Worm (Caenorhabditis elegans) whole organism, L4 larva: ENCODE results near the gene ceh-43.

Source experiments
- D1046.2 ChIP-seq: fragments of 200-800 bp; sonication (Bioruptor generic); IDR thresholded peaks from 2 replicates; pipeline ENCODE4 v1.3.6; 2022; ENCODE audit warnings: missing genetic modification characterization, missing compliant biosample characterization
- F26F4.8 ChIP-seq: fragments of 200-800 bp; sonication (Bioruptor generic); conservative IDR thresholded peaks from 2 replicates; pipeline ENCODE4 v1.3.6; 2022; ENCODE audit warnings: missing genetic modification characterization, missing compliant biosample characterization
- F44E2.7 ChIP-seq: fragments of 200-800 bp; sonication (Bioruptor generic); IDR thresholded peaks from 2 replicates; pipeline ENCODE4 v2.1.2; 2022; ENCODE audit warnings: missing genetic modification characterization, missing compliant biosample characterization
- F49E8.2 ChIP-seq: sonication (generic microtip); optimal IDR thresholded peaks from 2 replicates; lab custom pipeline; 2016; ENCODE audit warnings: missing compliant biosample characterization, mild to moderate bottlenecking, missing genetic modification characterization, borderline replicate concordance
- T20F7.1 ChIP-seq: fragments of 200-800 bp; sonication (Bioruptor generic); optimal IDR thresholded peaks from 2 replicates; lab custom pipeline; 2018; ENCODE audit warnings: mild to moderate bottlenecking, missing genetic modification characterization, missing compliant biosample characterization
- aly-2 ChIP-seq: sonication (generic microtip); optimal IDR thresholded peaks from 2 replicates; lab custom pipeline; 2018; ENCODE audit warnings: missing biosample characterization, missing genetic modification characterization
- arid-1 ChIP-seq: fragments of 200-800 bp; sonication (Bioruptor generic); conservative IDR thresholded peaks from 2 replicates; pipeline ENCODE4 v1.3.6; 2022; ENCODE audit warnings: missing genetic modification reagents, missing genetic modification characterization, missing compliant biosample characterization
- ceh-28 ChIP-seq: fragments of 150-350 bp; optimal IDR thresholded peaks from 2 replicates; lab custom pipeline; 2014; ENCODE audit warnings: missing biosample characterization, missing genetic modification reagents, missing genetic modification characterization
- ceh-32 ChIP-seq: sonication (generic microtip); optimal IDR thresholded peaks from 2 replicates; lab custom pipeline; 2016; ENCODE audit warnings: mild to moderate bottlenecking, missing genetic modification characterization, missing compliant biosample characterization; ENCODE audit not compliant: poor library complexity
- ceh-44 ChIP-seq: fragments of 200-800 bp; sonication (Bioruptor generic); IDR thresholded peaks from 2 replicates; pipeline ENCODE4 v1.3.6; 2022; ENCODE audit warnings: missing genetic modification reagents, missing genetic modification characterization, missing compliant biosample characterization
- ces-1 ChIP-seq: fragments of 150-350 bp; sonication (generic microtip); optimal IDR thresholded peaks from 4 replicates; lab custom pipeline; 2014; ENCODE audit warnings: missing biosample characterization, missing genetic modification reagents, missing genetic modification characterization
- daf-12 ChIP-seq: fragments of 150-350 bp; optimal IDR thresholded peaks from 2 replicates; lab custom pipeline; 2014; ENCODE audit warnings: missing biosample characterization, missing genetic modification reagents, missing genetic modification characterization
- daf-16 ChIP-seq, 3 experiments: sonication (generic microtip); optimal IDR thresholded peaks; 2 replicates each; lab custom pipeline; 2016 to 2017; ENCODE audit warnings: missing genetic modification characterization in 3 of 3, missing genetic modification reagents in 3 of 3, mild to moderate bottlenecking in 2 of 3, missing compliant biosample characterization in 2 of 3, missing biosample characterization in 1 of 3, moderate library complexity in 1 of 3
- daf-8 ChIP-seq: fragments of 200-800 bp; sonication (Bioruptor generic); IDR thresholded peaks from 2 replicates; pipeline ENCODE4 v1.3.6; 2022; ENCODE audit warnings: missing genetic modification characterization, missing compliant biosample characterization
- dmd-8 ChIP-seq: fragments of 200-800 bp; sonication (Bioruptor generic); IDR thresholded peaks from 2 replicates; pipeline ENCODE4 v1.3.6; 2022; ENCODE audit warnings: missing genetic modification characterization, missing compliant biosample characterization
- dve-1 ChIP-seq: sonication (generic microtip); optimal IDR thresholded peaks from 2 replicates; lab custom pipeline; 2017; ENCODE audit warnings: antibody characterized with exemption, mild to moderate bottlenecking, missing genetic modification characterization, missing compliant biosample characterization; ENCODE audit not compliant: insufficient read depth
- fkh-10 ChIP-seq: fragments of 150-350 bp; optimal IDR thresholded peaks from 2 replicates; lab custom pipeline; 2014; ENCODE audit warnings: missing biosample characterization, missing genetic modification reagents, missing genetic modification characterization
- fos-1 ChIP-seq: fragments of 150-350 bp; optimal IDR thresholded peaks from 2 replicates; lab custom pipeline; 2014; ENCODE audit warnings: missing biosample characterization, missing genetic modification characterization
- gei-8 ChIP-seq: fragments of 200-800 bp; sonication (Bioruptor generic); optimal IDR thresholded peaks from 2 replicates; lab custom pipeline; 2018; ENCODE audit warnings: mild to moderate bottlenecking, missing genetic modification characterization, missing compliant biosample characterization
- hlh-30 ChIP-seq: sonication (generic microtip); optimal IDR thresholded peaks from 2 replicates; lab custom pipeline; 2017; ENCODE audit warnings: antibody characterized with exemption, mild to moderate bottlenecking, missing genetic modification characterization, missing compliant biosample characterization; ENCODE audit not compliant: insufficient read depth
- jun-1 ChIP-seq: fragments of 150-350 bp; optimal IDR thresholded peaks from 2 replicates; lab custom pipeline; 2014; ENCODE audit warnings: missing biosample characterization, missing genetic modification reagents, missing genetic modification characterization
- lin-29 ChIP-seq: fragments of 200-800 bp; sonication (Bioruptor generic); IDR thresholded peaks from 2 replicates; pipeline ENCODE4 v1.3.6; 2022; ENCODE audit warnings: missing genetic modification reagents, missing genetic modification characterization, missing compliant biosample characterization
- lin-38 ChIP-seq: fragments of 200-800 bp; sonication (Bioruptor generic); IDR thresholded peaks from 2 replicates; pipeline ENCODE4 v1.3.6; 2022; ENCODE audit warnings: missing genetic modification reagents, missing genetic modification characterization, missing compliant biosample characterization
- lir-3 ChIP-seq: sonication (generic microtip); optimal IDR thresholded peaks from 2 replicates; lab custom pipeline; 2016; ENCODE audit warnings: mild to moderate bottlenecking, missing genetic modification characterization, missing compliant biosample characterization
- lsy-2 ChIP-seq, 2 experiments: fragments of 150-350 bp in 1 of 2; sonication (generic microtip) in 1 of 2; optimal IDR thresholded peaks; 2 replicates each; lab custom pipeline; 2014 to 2017; ENCODE audit warnings: missing biosample characterization in 2 of 2, missing genetic modification characterization in 2 of 2
- madf-5 ChIP-seq, 2 experiments: fragments of 200-800 bp; sonication (Bioruptor generic); IDR thresholded peaks; 2 replicates each; pipeline ENCODE4 v1.3.6; 2022; ENCODE audit warnings: missing compliant biosample characterization in 2 of 2, missing genetic modification characterization in 2 of 2
- madf-9 ChIP-seq: fragments of 200-800 bp; sonication (Bioruptor generic); conservative IDR thresholded peaks from 2 replicates; pipeline ENCODE4 v1.3.6; 2022; ENCODE audit warnings: missing genetic modification reagents, missing genetic modification characterization, missing compliant biosample characterization
- mep-1 ChIP-seq: fragments of 150-350 bp; sonication (generic microtip); optimal IDR thresholded peaks from 3 replicates; lab custom pipeline; 2014; ENCODE audit warnings: missing biosample characterization, missing genetic modification characterization
- mes-2 ChIP-seq: sonication (generic microtip); optimal IDR thresholded peaks from 2 replicates; lab custom pipeline; 2016; ENCODE audit warnings: missing genotype, mild to moderate bottlenecking, missing genetic modification characterization, missing compliant biosample characterization; ENCODE audit not compliant: poor library complexity, severe bottlenecking
- mxl-2 ChIP-seq: fragments of 200-800 bp; sonication (Bioruptor generic); conservative IDR thresholded peaks from 2 replicates; pipeline ENCODE4 v1.3.6; 2022; ENCODE audit warnings: missing genetic modification reagents, missing genetic modification characterization, missing compliant biosample characterization
- mxl-3 ChIP-seq: fragments of 200-800 bp; sonication (Bioruptor generic); optimal IDR thresholded peaks from 2 replicates; lab custom pipeline; 2018; ENCODE audit warnings: mild to moderate bottlenecking, missing genetic modification characterization, missing compliant biosample characterization
- nhr-10 ChIP-seq: fragments of 150-350 bp; optimal IDR thresholded peaks from 2 replicates; lab custom pipeline; 2014; ENCODE audit warnings: missing biosample characterization, missing genetic modification characterization
- nhr-102 ChIP-seq: sonication (generic microtip); optimal IDR thresholded peaks from 2 replicates; lab custom pipeline; 2016; ENCODE audit warnings: mild to moderate bottlenecking, missing genetic modification characterization, moderate library complexity, missing compliant biosample characterization
- nhr-111 ChIP-seq: fragments of 200-800 bp; sonication (Bioruptor generic); optimal IDR thresholded peaks from 2 replicates; lab custom pipeline; 2018; ENCODE audit warnings: mild to moderate bottlenecking, missing genetic modification characterization, missing compliant biosample characterization
- nhr-237 ChIP-seq: sonication (generic microtip); optimal IDR thresholded peaks from 2 replicates; lab custom pipeline; 2017; ENCODE audit warnings: missing biosample characterization, missing genetic modification characterization
- nhr-25 ChIP-seq: sonication (generic microtip); optimal IDR thresholded peaks from 2 replicates; lab custom pipeline; 2017; ENCODE audit warnings: missing genetic modification characterization, mild to moderate bottlenecking, missing compliant biosample characterization, antibody characterized with exemption, moderate library complexity, borderline replicate concordance; ENCODE audit not compliant: insufficient read depth
- nhr-28 ChIP-seq: fragments of 150-350 bp; optimal IDR thresholded peaks from 2 replicates; lab custom pipeline; 2014; ENCODE audit warnings: missing biosample characterization, missing genetic modification characterization
- pqm-1 ChIP-seq: sonication (generic microtip); optimal IDR thresholded peaks from 2 replicates; lab custom pipeline; 2017; ENCODE audit warnings: missing biosample characterization, missing genetic modification characterization
- rbr-2 ChIP-seq: sonication (generic microtip); optimal IDR thresholded peaks from 2 replicates; lab custom pipeline; 2016; ENCODE audit warnings: missing genotype, missing genetic modification characterization, missing compliant biosample characterization
- skn-1 ChIP-seq: fragments of 150-350 bp; optimal IDR thresholded peaks from 2 replicates; lab custom pipeline; 2014; ENCODE audit warnings: missing biosample characterization, missing genetic modification characterization
- snpc-1.2 ChIP-seq: fragments of 200-800 bp; sonication (Bioruptor generic); IDR thresholded peaks from 2 replicates; pipeline ENCODE4 v1.3.6; 2022; ENCODE audit warnings: missing genetic modification reagents, missing genetic modification characterization, missing compliant biosample characterization
- snpc-4 ChIP-seq: fragments of 150-350 bp; optimal IDR thresholded peaks from 2 replicates; lab custom pipeline; 2014; ENCODE audit warnings: missing biosample characterization, missing genetic modification characterization
- spr-1 ChIP-seq: sonication (generic microtip); optimal IDR thresholded peaks from 2 replicates; lab custom pipeline; 2016; ENCODE audit warnings: mild to moderate bottlenecking, missing genetic modification characterization, missing compliant biosample characterization
- spr-3 ChIP-seq: fragments of 200-800 bp; sonication (Bioruptor generic); optimal IDR thresholded peaks from 2 replicates; lab custom pipeline; 2018; ENCODE audit warnings: mild to moderate bottlenecking, missing genetic modification characterization, missing compliant biosample characterization
- tra-1 ChIP-seq: fragments of 200-800 bp; sonication (Bioruptor generic); IDR thresholded peaks from 2 replicates; pipeline ENCODE4 v1.3.6; 2022; ENCODE audit warnings: missing genetic modification reagents, missing genetic modification characterization, missing compliant biosample characterization
- unc-130 ChIP-seq: sonication (generic microtip); optimal IDR thresholded peaks from 2 replicates; lab custom pipeline; 2016; ENCODE audit warnings: missing genetic modification reagents, missing genetic modification characterization, missing compliant biosample characterization
- vab-7 ChIP-seq: fragments of 200-800 bp; sonication (Bioruptor generic); IDR thresholded peaks from 2 replicates; pipeline ENCODE4 v1.3.6; 2022; ENCODE audit warnings: missing genetic modification reagents, missing genetic modification characterization, missing compliant biosample characterization
- zfp-2 ChIP-seq: sonication (generic microtip); optimal IDR thresholded peaks from 2 replicates; lab custom pipeline; 2016; ENCODE audit warnings: mild to moderate bottlenecking, missing genetic modification characterization, missing compliant biosample characterization
- zip-2 ChIP-seq: fragments of 150-350 bp; optimal IDR thresholded peaks from 2 replicates; lab custom pipeline; 2014; ENCODE audit warnings: missing biosample characterization, missing genetic modification characterization

Gene ceh-43

DNA sequence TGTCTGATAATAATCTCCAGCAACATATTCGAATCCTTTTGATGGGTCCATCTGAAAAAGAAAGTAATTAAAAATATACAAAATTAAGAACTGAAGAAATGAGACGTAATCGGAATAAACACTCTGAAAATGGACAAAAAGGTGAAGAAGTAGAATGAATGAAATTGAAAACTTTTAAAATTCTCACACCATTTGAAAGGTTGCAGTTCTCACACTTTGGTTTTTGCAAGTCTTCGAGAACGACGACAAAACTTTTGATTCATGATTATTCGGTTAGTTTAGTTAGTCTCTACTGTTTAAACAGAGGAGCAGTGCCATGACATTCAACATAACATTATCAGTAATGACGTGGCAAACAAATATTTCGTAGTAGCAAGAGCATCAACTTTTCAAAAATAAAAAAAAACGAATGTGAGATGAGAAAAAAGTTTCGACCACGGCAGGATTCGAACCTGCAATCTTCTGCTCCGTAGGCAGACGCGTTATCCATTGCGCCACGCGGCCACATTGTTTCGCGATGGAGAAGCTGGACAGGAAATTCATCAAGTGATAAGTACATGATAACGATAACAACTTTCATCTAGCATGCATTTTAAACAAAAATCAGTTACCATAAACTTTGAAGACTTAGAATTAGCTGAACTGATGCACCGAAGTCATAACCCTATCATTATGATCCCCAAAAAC lies at the start of gene ceh-43 (continued):
- no peak for TF ChIP-seq madf-9 (GFP tag; lab: Robert Waterston, UW)
- TF ChIP-seq ces-1 = no peak
- no peak for TF ChIP-seq daf-12 (tag; lab: Kevin White, UChicago)
- no peak for TF ChIP-seq unc-130 (GFP tag; lab: Kevin White, UChicago)
- no peak for TF ChIP-seq nhr-102 (tag; lab: Kevin White, UChicago)
- 0 out of 2 replicates have a peak, but pooled peaks have one; percentile 60 for TF ChIP-seq arid-1 (GFP tag; lab: Robert Waterston, UW)
- TF ChIP-seq vab-7 (GFP tag; lab: Robert Waterston, UW) = peak; percentile 59; the same call in 1 of the 2 replicates
- no peak for TF ChIP-seq aly-2 (tag; lab: Kevin White, UChicago)
- no peak for TF ChIP-seq mxl-2
- no peak for TF ChIP-seq lir-3 (tag; lab: Kevin White, UChicago)
- TF ChIP-seq snpc-4 (tag; lab: Kevin White, UChicago) = no peak
- 0 out of 2 replicates have a peak, but pooled peaks have one; percentile 45 for TF ChIP-seq F44E2.7 (GFP tag; lab: Robert Waterston, UW)
- no peak for TF ChIP-seq ceh-32
- no peak for TF ChIP-seq fkh-10 (GFP tag; lab: Kevin White, UChicago)
- no peak for TF ChIP-seq rbr-2 (tag; lab: Kevin White, UChicago)
- TF ChIP-seq mxl-3 (GFP tag; lab: Kevin White, UChicago) = no peak
- no peak for TF ChIP-seq nhr-25
- TF ChIP-seq mep-1 = no peak
- TF ChIP-seq F26F4.8 (GFP tag; lab: Robert Waterston, UW) = peak; percentile 59; the same call in 1 of the 2 replicates
- TF ChIP-seq ceh-44 (GFP tag; lab: Robert Waterston, UW) = no peak
- TF ChIP-seq hlh-30 (tag; lab: Kevin White, UChicago) = no peak
- peak in 1 of 2 experiments; percentile 64 for TF ChIP-seq daf-16 (GFP tag; optimal IDR thresholded peaks at IDR 0.05; lab: Kevin White, UChicago)
- TF ChIP-seq daf-16 (tag; optimal IDR thresholded peaks at IDR 0.05; lab: Kevin White, UChicago) = no peak
- peak; percentile 57 for TF ChIP-seq mes-2 (tag; lab: Kevin White, UChicago)
- TF ChIP-seq lsy-2 (tag; optimal IDR thresholded peaks at IDR 0.05; lab: Kevin White, UChicago) = no peak
- 0 out of 2 replicates have a peak, but pooled peaks have one; percentile 14 for TF ChIP-seq snpc-1.2 (GFP tag; lab: Robert Waterston, UW)
- TF ChIP-seq dve-1 (tag; lab: Kevin White, UChicago) = peak; percentile 19
- TF ChIP-seq fos-1 (tag; lab: Kevin White, UChicago) = no peak
- no peak for TF ChIP-seq T20F7.1 (GFP tag; lab: Kevin White, UChicago)
- no peak for TF ChIP-seq lin-29 (GFP tag; lab: Robert Waterston, UW)
- TF ChIP-seq ceh-28 (tag; lab: Kevin White, UChicago) = no peak
- 0 out of 4 replicates have a peak, but pooled peaks of 1 of the 2 experiments have one; percentile 38 for TF ChIP-seq madf-5 (GFP tag; IDR thresholded peaks at IDR 0.05; lab: Robert Waterston, UW)
- TF ChIP-seq gei-8 (GFP tag; lab: Kevin White, UChicago) = no peak
- TF ChIP-seq nhr-28 = no peak
- no peak for TF ChIP-seq nhr-237 (tag; lab: Kevin White, UChicago)
- TF ChIP-seq zfp-2 (tag; lab: Kevin White, UChicago) = no peak
- TF ChIP-seq lin-38 (GFP tag; lab: Robert Waterston, UW) = peak; percentile 64
- no peak for TF ChIP-seq daf-8 (GFP tag; lab: Robert Waterston, UW)
- TF ChIP-seq nhr-10 (tag; lab: Kevin White, UChicago) = no peak
- no peak for TF ChIP-seq pqm-1 (tag; lab: Kevin White, UChicago)
- TF ChIP-seq nhr-111 (GFP tag; lab: Kevin White, UChicago) = no peak
- no peak for TF ChIP-seq jun-1
- TF ChIP-seq spr-3 (GFP tag; lab: Kevin White, UChicago) = no peak
- TF ChIP-seq dmd-8 = peak; percentile 85
- TF ChIP-seq F49E8.2 (tag; lab: Kevin White, UChicago) = no peak
- TF ChIP-seq spr-1 (tag; lab: Kevin White, UChicago) = no peak
- TF ChIP-seq skn-1 = no peak
- TF ChIP-seq tra-1 (GFP tag; lab: Robert Waterston, UW) = no peak
- TF ChIP-seq zip-2 (tag; lab: Kevin White, UChicago) = no peak
- no peak for TF ChIP-seq D1046.2 (GFP tag; lab: Robert Waterston, UW)
